Worm (Caenorhabditis elegans): ENCODE results near the gene Y55D5A.3.
A peak's percentile ranks its signal among the peaks of the same experiment; 100 is the strongest.

Gene Y55D5A.3

ce11 chrIII:2966462-2966861 lies 9.1 kb downstream of the Y55D5A.3 start (continued):
- TF ChIP-seq duxl-1 (tag; optimal IDR thresholded peaks at IDR 0.05; ENCODE audit: poor library complexity) (no peak), snpc-4 (tag; optimal IDR thresholded peaks at IDR 0.05) (no peak), hmg-1.1 (GFP tag; IDR thresholded peaks at IDR 0.05) (peak; percentile 85), tra-1 (GFP tag; IDR thresholded peaks at IDR 0.05) (peak; percentile 79), hif-1 (tag; optimal IDR thresholded peaks at IDR 0.05) (peak in 1 of 2 experiments; percentile 58), gei-8 (GFP tag; optimal IDR thresholded peaks at IDR 0.05) (no peak), mes-2 (tag; optimal IDR thresholded peaks at IDR 0.05; ENCODE audit: poor library complexity, severe bottlenecking) (peak; percentile 82), dmd-6 (GFP tag; IDR thresholded peaks at IDR 0.05) (peak; percentile 65; the same call in 1 of the 2 replicates), cey-2 (tag; optimal IDR thresholded peaks at IDR 0.05; ENCODE audit: borderline replicate concordance, insufficient read depth) (no peak), nhr-6 (tag; optimal IDR thresholded peaks at IDR 0.05) (peak; percentile 30), ama-1 (optimal IDR thresholded peaks at IDR 0.05) (no peak), ctbp-1 (GFP tag; IDR thresholded peaks at IDR 0.05) (peak; percentile 57; the same call in 1 of the 2 replicates), zag-1 (tag; optimal IDR thresholded peaks at IDR 0.05) (no peak), set-16 (GFP tag; IDR thresholded peaks at IDR 0.05) (peak; percentile 51), unc-39 (tag; optimal IDR thresholded peaks at IDR 0.05) (no peak), pha-4 (GFP tag; IDR thresholded peaks at IDR 0.05) (peak; percentile 71), pha-4 (tag; optimal IDR thresholded peaks at IDR 0.05) (peak; percentile 44), attf-4 (tag; optimal IDR thresholded peaks at IDR 0.05) (no peak), R02D3.7 (tag; optimal IDR thresholded peaks at IDR 0.05) (no peak), ztf-7 (tag; optimal IDR thresholded peaks at IDR 0.05) (no peak), zfp-3 (GFP tag; conservative IDR thresholded peaks at IDR 0.05) (no peak), lin-1 (GFP tag; IDR thresholded peaks at IDR 0.05) (0 out of 2 replicates have a peak, but pooled peaks have one; percentile 12), saeg-2 (GFP tag; IDR thresholded peaks at IDR 0.05) (0 out of 2 replicates have a peak, but pooled peaks have one; percentile 28), ztf-11 (tag; optimal IDR thresholded peaks at IDR 0.05) (no peak), snpc-1.2 (GFP tag; IDR thresholded peaks at IDR 0.05) (no peak), lin-15B (tag; optimal IDR thresholded peaks at IDR 0.05) (no peak), mep-1 (tag; optimal IDR thresholded peaks at IDR 0.05) (peak; percentile 79), pqm-1 (tag; optimal IDR thresholded peaks at IDR 0.05) (no peak), dpl-1 (GFP tag; optimal IDR thresholded peaks at IDR 0.05) (peak; percentile 86), mdt-29 (GFP tag; IDR thresholded peaks at IDR 0.05) (no peak), F44E2.7 (GFP tag; IDR thresholded peaks at IDR 0.05) (no peak), F26F4.8 (GFP tag; conservative IDR thresholded peaks at IDR 0.05) (no peak), lsy-2 (tag; optimal IDR thresholded peaks at IDR 0.05) (peak; percentile 41 to 84), zip-11 (GFP tag; IDR thresholded peaks at IDR 0.05) (no peak), ceh-20 (GFP tag; IDR thresholded peaks at IDR 0.05) (peak; percentile 80), ceh-28 (tag; optimal IDR thresholded peaks at IDR 0.05) (peak; percentile 31), nhr-111 (GFP tag; optimal IDR thresholded peaks at IDR 0.05) (no peak), mxl-2 (GFP tag; conservative IDR thresholded peaks at IDR 0.05) (no peak), dmd-8 (GFP tag; IDR thresholded peaks at IDR 0.05) (no peak), aly-2 (tag; optimal IDR thresholded peaks at IDR 0.05) (no peak), nhr-25 (tag; optimal IDR thresholded peaks at IDR 0.05; ENCODE audit: borderline replicate concordance, insufficient read depth) (no peak), Y75B8A.6 (GFP tag; IDR thresholded peaks at IDR 0.05) (no peak), nhr-41 (GFP tag; IDR thresholded peaks at IDR 0.05) (no peak), mdl-1 (tag; optimal IDR thresholded peaks at IDR 0.05) (peak; percentile 1 to 80), nhr-237 (tag; optimal IDR thresholded peaks at IDR 0.05) (no peak), ceh-62 (tag; optimal IDR thresholded peaks at IDR 0.05) (no peak), hlh-11 (tag; optimal IDR thresholded peaks at IDR 0.05) (peak; percentile 89), D1046.2 (GFP tag; IDR thresholded peaks at IDR 0.05) (no peak), lim-7 (GFP tag; IDR thresholded peaks at IDR 0.05) (no peak), nhr-76 (tag; optimal IDR thresholded peaks at IDR 0.05) (no peak), egl-43 (GFP tag; IDR thresholded peaks at IDR 0.05) (no peak), daf-8 (GFP tag; IDR thresholded peaks at IDR 0.05) (no peak)

All from whole organism, L4 larva.